Worm (Caenorhabditis elegans) whole organism, L4/young adult: ENCODE data around the gene F14D2.8.

Experiments
- W03F9.2 ChIP-seq: fragments of 150-350 bp; optimal IDR thresholded peaks from 2 replicates; lab custom pipeline; 2014; ENCODE audit warnings: missing biosample characterization, missing genetic modification characterization
- dao-5 ChIP-seq: sonication (generic microtip); optimal IDR thresholded peaks from 2 replicates; lab custom pipeline; 2016; ENCODE audit warnings: missing genotype, missing genetic modification characterization, moderate library complexity, missing compliant biosample characterization
- him-1 ChIP-seq: sonication (generic microtip); optimal IDR thresholded peaks from 2 replicates; lab custom pipeline; 2016; ENCODE audit warnings: missing genotype, missing genetic modification reagents, missing genetic modification characterization, missing compliant biosample characterization

The F14D2.8 gene

ce11 chrII:3358834-3359233, 9.2 kb upstream of the F14D2.8 start, which contains the start of the genes lido-14 and bath-27:
Gene lido-14 (plus strand): TSS chrII:3359134.
Gene bath-27 (plus strand): TSS chrII:3359139.
- TF ChIP-seq W03F9.2 (tag; lab: Kevin White, UChicago) (no peak), dao-5 (tag; lab: Kevin White, UChicago) (no peak), him-1 (tag; lab: Kevin White, UChicago) (no peak)

- TF ChIP-seq him-1 (tag; lab: Kevin White, UChicago) (no peak), dao-5 (tag; lab: Kevin White, UChicago) (no peak), W03F9.2 (tag; lab: Kevin White, UChicago) (no peak)
Observed at ce11 chrII:3347940-3348610, 1.6 kb downstream of the F14D2.8 start, which contains the start of the genes F14D2.14 and bath-29. Gene F14D2.14 (minus strand): TSS chrII:3347990. Gene bath-29 (plus strand): TSS chrII:3348560.

- no peak for TF ChIP-seq him-1 (tag; lab: Kevin White, UChicago)
- no peak for TF ChIP-seq dao-5 (tag; lab: Kevin White, UChicago)
Observed at ce11 chrII:3346328-3346780, 3.3 kb downstream of the F14D2.8 start, which contains the start of gene bath-30. Gene bath-30 (minus strand): TSS chrII:3346378.

ce11 chrII:3344917-3345316, 4.8 kb downstream of the F14D2.8 start, which contains the start of gene bath-28:
Gene bath-28 (minus strand): TSS chrII:3344967.
- TF ChIP-seq W03F9.2 (tag; lab: Kevin White, UChicago) (no peak), dao-5 (tag; lab: Kevin White, UChicago) (no peak), him-1 (tag; lab: Kevin White, UChicago) (no peak)

ce11 chrII:3343714-3344113, 6.0 kb downstream of the F14D2.8 start, which contains the start of gene F14D2.15:
Gene F14D2.15 (minus strand): TSS chrII:3343814.
- no peak for TF ChIP-seq him-1 (tag; lab: Kevin White, UChicago)
- TF ChIP-seq dao-5 (tag; lab: Kevin White, UChicago) = no peak
- no peak for TF ChIP-seq W03F9.2 (tag; lab: Kevin White, UChicago)

- TF ChIP-seq him-1 (tag; lab: Kevin White, UChicago) (no peak), dao-5 (tag; lab: Kevin White, UChicago) (no peak), W03F9.2 (tag; lab: Kevin White, UChicago) (no peak)
Observed at ce11 chrII:3341989-3342388, 7.7 kb downstream of the F14D2.8 start, which contains the start of gene F14D2.11. Gene F14D2.11 (minus strand): TSS chrII:3342089.

ce11 chrII:3340818-3341217, 8.9 kb downstream of the F14D2.8 start:
- TF ChIP-seq dao-5 (tag; lab: Kevin White, UChicago) (no peak), W03F9.2 (tag; lab: Kevin White, UChicago) (no peak), him-1 (tag; lab: Kevin White, UChicago) (no peak)

ce11 chrII:3340251-3340650, 9.4 kb downstream of the F14D2.8 start, which contains the start of gene F14D2.5:
Gene F14D2.5 (plus strand): TSS chrII:3340551.
- TF ChIP-seq him-1 (tag; lab: Kevin White, UChicago) (no peak), W03F9.2 (tag; lab: Kevin White, UChicago) (no peak), dao-5 (tag; lab: Kevin White, UChicago) (no peak)

- no peak for TF ChIP-seq him-1 (tag; lab: Kevin White, UChicago)
- no peak for TF ChIP-seq dao-5 (tag; lab: Kevin White, UChicago)
- TF ChIP-seq W03F9.2 (tag; lab: Kevin White, UChicago) = no peak
Observed at ce11 chrII:3338556-3338955, 11.1 kb downstream of the F14D2.8 start, which contains the start of gene F14D2.7. Gene F14D2.7 (minus strand): TSS chrII:3338656.

- TF ChIP-seq him-1 (tag; lab: Kevin White, UChicago) (no peak), W03F9.2 (tag; lab: Kevin White, UChicago) (no peak), dao-5 (tag; lab: Kevin White, UChicago) (no peak)
Observed at ce11 chrII:3337039-3337438, 12.6 kb downstream of the F14D2.8 start, which contains the start of gene F14D2.19. Gene F14D2.19 (minus strand): TSS chrII:3337139.

- TF ChIP-seq dao-5 (tag; lab: Kevin White, UChicago) = no peak
- no peak for TF ChIP-seq W03F9.2 (tag; lab: Kevin White, UChicago)
- TF ChIP-seq him-1 (tag; lab: Kevin White, UChicago) = no peak
Observed at ce11 chrII:3332039-3332438, 17.6 kb downstream of the F14D2.8 start, which contains the start of gene irld-27. Gene irld-27 (plus strand): TSS chrII:3332339.

- TF ChIP-seq him-1 (tag; lab: Kevin White, UChicago) (no peak), dao-5 (tag; lab: Kevin White, UChicago) (no peak), W03F9.2 (tag; lab: Kevin White, UChicago) (no peak)
Observed at ce11 chrII:3327104-3327503, 22.6 kb downstream of the F14D2.8 start, which contains the start of gene Y46D2A.3. Gene Y46D2A.3 (minus strand): TSS chrII:3327204.

- TF ChIP-seq him-1 (tag; lab: Kevin White, UChicago) = no peak
- TF ChIP-seq dao-5 (tag; lab: Kevin White, UChicago) = no peak
- TF ChIP-seq W03F9.2 (tag; lab: Kevin White, UChicago) = no peak
Observed at ce11 chrII:3323179-3323578, 26.5 kb downstream of the F14D2.8 start, which contains the start of gene Y46D2A.2. Gene Y46D2A.2 (minus strand): TSS chrII:3323279.
